Worm (Caenorhabditis elegans) whole organism, L1 larva: ENCODE results near the gene F32G8.3.

Experiments used
- Y116A8C.19 ChIP-seq: sonication (generic microtip); optimal IDR thresholded peaks from 2 replicates; lab custom pipeline; 2016; ENCODE audit warnings: missing compliant biosample characterization, missing genetic modification characterization, borderline replicate concordance
- alr-1 ChIP-seq: fragments of 200-800 bp; sonication (Bioruptor generic); optimal IDR thresholded peaks from 2 replicates; lab custom pipeline; 2018; ENCODE audit warnings: borderline replicate concordance, mild to moderate bottlenecking, missing genetic modification characterization, missing compliant biosample characterization
- ama-1 ChIP-seq: fragments of 150-350 bp; optimal IDR thresholded peaks from 2 replicates; lab custom pipeline; 2014
- ceh-8 ChIP-seq: fragments of 200-800 bp; sonication (Bioruptor generic); optimal IDR thresholded peaks from 2 replicates; lab custom pipeline; 2018; ENCODE audit warnings: mild to moderate bottlenecking, missing genetic modification characterization, moderate library complexity, missing compliant biosample characterization
- ceh-88 ChIP-seq: fragments of 200-800 bp; sonication (Bioruptor generic); IDR thresholded peaks from 2 replicates; pipeline ENCODE4 v1.3.6; 2022; ENCODE audit warnings: missing genetic modification characterization, missing compliant biosample characterization
- ces-1 ChIP-seq: fragments of 150-350 bp; optimal IDR thresholded peaks from 2 replicates; lab custom pipeline; 2014; ENCODE audit warnings: missing biosample characterization, missing genetic modification reagents, missing genetic modification characterization
- dsc-1 ChIP-seq: sonication (generic microtip); optimal IDR thresholded peaks from 2 replicates; lab custom pipeline; 2016; ENCODE audit warnings: mild to moderate bottlenecking, missing genetic modification characterization, missing compliant biosample characterization
- efl-1 ChIP-seq, 4 experiments: fragments of 150-350 bp; optimal IDR thresholded peaks in 3 of 4; peaks in 1 of 4; 1 replicate in 1 of 4; 2 replicates in 3 of 4; lab custom pipeline; 2014; ENCODE audit warnings: missing biosample characterization in 2 of 4, missing genetic modification characterization in 2 of 4, missing genetic modification reagents in 2 of 4
- efl-3 ChIP-seq: fragments of 200-800 bp; sonication (Bioruptor generic); optimal IDR thresholded peaks from 2 replicates; lab custom pipeline; 2018; ENCODE audit warnings: mild to moderate bottlenecking, missing genetic modification characterization, missing compliant biosample characterization
- elt-3 ChIP-seq, 6 experiments: fragments of 150-350 bp in 1 of 6; sonication (generic microtip); optimal IDR thresholded peaks; 2 replicates each; lab custom pipeline; 2017 to 2018; ENCODE audit warnings: missing biosample characterization in 6 of 6, missing genetic modification characterization in 6 of 6, inconsistent platforms in 1 of 6
- ets-5 ChIP-seq: fragments of 200-800 bp; sonication (Bioruptor generic); IDR thresholded peaks from 2 replicates; pipeline ENCODE4 v1.3.6; 2022; ENCODE audit warnings: missing genetic modification characterization, missing compliant biosample characterization
- fkh-4 ChIP-seq: sonication (generic microtip); optimal IDR thresholded peaks from 2 replicates; lab custom pipeline; 2016; ENCODE audit warnings: missing compliant biosample characterization, missing genetic modification characterization, borderline replicate concordance
- fos-1 ChIP-seq: fragments of 150-350 bp; optimal IDR thresholded peaks from 2 replicates; lab custom pipeline; 2014; ENCODE audit warnings: missing biosample characterization, missing genetic modification characterization
- grh-1 ChIP-seq: fragments of 200-800 bp; sonication (Bioruptor generic); IDR thresholded peaks from 2 replicates; pipeline ENCODE4 v1.3.6; 2022; ENCODE audit warnings: missing genetic modification reagents, missing genetic modification characterization, missing compliant biosample characterization
- hlh-4 ChIP-seq: sonication (generic microtip); optimal IDR thresholded peaks from 2 replicates; lab custom pipeline; 2016; ENCODE audit warnings: mild to moderate bottlenecking, missing genetic modification characterization, missing compliant biosample characterization
- hpl-2 ChIP-seq: fragments of 150-350 bp; optimal IDR thresholded peaks from 2 replicates; lab custom pipeline; 2014; ENCODE audit warnings: missing biosample characterization, missing genetic modification reagents, missing genetic modification characterization
- lin-15B ChIP-seq: fragments of 150-350 bp; sonication (generic microtip); optimal IDR thresholded peaks from 3 replicates; lab custom pipeline; 2014; ENCODE audit warnings: missing biosample characterization, missing genetic modification characterization
- lsy-2 ChIP-seq, 2 experiments: fragments of 150-350 bp; optimal IDR thresholded peaks; 2 replicates each; lab custom pipeline; 2014; ENCODE audit warnings: missing biosample characterization in 2 of 2, missing genetic modification characterization in 2 of 2
- mdl-1 ChIP-seq, 2 experiments: fragments of 150-350 bp; optimal IDR thresholded peaks; 2 replicates each; lab custom pipeline; 2014 to 2017; ENCODE audit warnings: missing biosample characterization in 2 of 2, missing genetic modification characterization in 2 of 2, inconsistent platforms in 1 of 2
- nhr-11 ChIP-seq: fragments of 150-350 bp; optimal IDR thresholded peaks from 2 replicates; lab custom pipeline; 2014; ENCODE audit warnings: missing biosample characterization, missing genetic modification characterization
- nhr-28 ChIP-seq: fragments of 150-350 bp; optimal IDR thresholded peaks from 2 replicates; lab custom pipeline; 2014; ENCODE audit warnings: missing biosample characterization, missing genetic modification characterization
- nhr-47 ChIP-seq: sonication (generic microtip); optimal IDR thresholded peaks from 2 replicates; lab custom pipeline; 2016; ENCODE audit warnings: mild to moderate bottlenecking, missing genetic modification characterization, moderate library complexity, missing compliant biosample characterization
- nhr-71 ChIP-seq: sonication (generic microtip); optimal IDR thresholded peaks from 2 replicates; lab custom pipeline; 2016; ENCODE audit warnings: mild to moderate bottlenecking, missing genetic modification characterization, moderate library complexity, missing compliant biosample characterization
- nhr-76 ChIP-seq: sonication (generic microtip); optimal IDR thresholded peaks from 2 replicates; lab custom pipeline; 2017; ENCODE audit warnings: missing biosample characterization, missing genetic modification characterization
- nhr-77 ChIP-seq: fragments of 150-350 bp; optimal IDR thresholded peaks from 2 replicates; lab custom pipeline; 2014; ENCODE audit warnings: missing biosample characterization, missing genetic modification characterization
- nhr-85 ChIP-seq: sonication (generic microtip); peaks from one replicate; lab custom pipeline; 2016; ENCODE audit warnings: missing genetic modification characterization, inconsistent platforms, missing compliant biosample characterization
- pag-3 ChIP-seq: sonication (generic microtip); optimal IDR thresholded peaks from 2 replicates; lab custom pipeline; 2017; ENCODE audit warnings: missing genetic modification characterization, mild to moderate bottlenecking, missing compliant biosample characterization, antibody characterized with exemption, borderline replicate concordance; ENCODE audit not compliant: insufficient read depth
- pqm-1 ChIP-seq: sonication (generic microtip); optimal IDR thresholded peaks from 3 replicates; lab custom pipeline; 2017; ENCODE audit warnings: missing biosample characterization, missing genetic modification characterization
- rnt-1 ChIP-seq: sonication (generic microtip); optimal IDR thresholded peaks from 2 replicates; lab custom pipeline; 2016; ENCODE audit warnings: mild to moderate bottlenecking, missing genetic modification characterization, moderate library complexity, missing compliant biosample characterization
- skn-1 ChIP-seq: fragments of 150-350 bp; optimal IDR thresholded peaks from 2 replicates; lab custom pipeline; 2014; ENCODE audit warnings: missing biosample characterization, missing genetic modification characterization
- sptf-1 ChIP-seq: fragments of 150-350 bp; optimal IDR thresholded peaks from 2 replicates; lab custom pipeline; 2014; ENCODE audit warnings: missing biosample characterization, missing genetic modification characterization
- sup-37 ChIP-seq: fragments of 200-800 bp; sonication (Bioruptor generic); optimal IDR thresholded peaks from 2 replicates; lab custom pipeline; 2018; ENCODE audit warnings: mild to moderate bottlenecking, missing genetic modification characterization, missing compliant biosample characterization
- swsn-7 ChIP-seq: sonication (generic microtip); optimal IDR thresholded peaks from 2 replicates; lab custom pipeline; 2016; ENCODE audit warnings: missing genetic modification characterization, missing compliant biosample characterization
- tbx-2 ChIP-seq: sonication (generic microtip); optimal IDR thresholded peaks from 2 replicates; lab custom pipeline; 2016; ENCODE audit warnings: missing genetic modification characterization, missing compliant biosample characterization
- unc-130 ChIP-seq: fragments of 150-350 bp; optimal IDR thresholded peaks from 2 replicates; lab custom pipeline; 2017; ENCODE audit warnings: missing biosample characterization, missing genetic modification characterization, inconsistent platforms
- unc-62 ChIP-seq: fragments of 150-350 bp; optimal IDR thresholded peaks from 2 replicates; lab custom pipeline; 2014; ENCODE audit warnings: missing biosample characterization, missing genetic modification reagents, missing genetic modification characterization
- vab-15 ChIP-seq: sonication (generic microtip); optimal IDR thresholded peaks from 2 replicates; lab custom pipeline; 2017; ENCODE audit warnings: missing genotype, mild to moderate bottlenecking, missing genetic modification characterization, missing compliant biosample characterization
- xbp-1 ChIP-seq: sonication (generic microtip); optimal IDR thresholded peaks from 2 replicates; lab custom pipeline; 2016; ENCODE audit warnings: missing genetic modification characterization, missing compliant biosample characterization
- zag-1 ChIP-seq: fragments of 150-350 bp; optimal IDR thresholded peaks from 2 replicates; lab custom pipeline; 2014; ENCODE audit warnings: missing biosample characterization, missing genetic modification characterization

The F32G8.3 gene

ce11 chrV:10557094-10557493 lies 2.0 kb upstream of the F32G8.3 start (continued):
- no peak for TF ChIP-seq nhr-47 (tag; lab: Kevin White, UChicago)
- no peak for TF ChIP-seq Y116A8C.19 (tag; lab: Kevin White, UChicago)
- TF ChIP-seq ces-1 (GFP tag; lab: Kevin White, UChicago), result no peak
- no peak for TF ChIP-seq ets-5 (GFP tag; lab: Robert Waterston, UW)
- TF ChIP-seq lin-15B (tag; lab: Kevin White, UChicago), result no peak
- 0 out of 2 replicates have a peak, but pooled peaks have one; percentile 19 for TF ChIP-seq grh-1 (GFP tag; lab: Robert Waterston, UW)
- no peak for TF ChIP-seq hpl-2 (GFP tag; lab: Kevin White, UChicago)
- no peak for TF ChIP-seq nhr-76
- TF ChIP-seq nhr-28 (tag; lab: Kevin White, UChicago), result no peak
- no peak for TF ChIP-seq alr-1 (tag; lab: Kevin White, UChicago)
- no peak for TF ChIP-seq swsn-7 (tag; lab: Kevin White, UChicago)
- TF ChIP-seq lsy-2 (tag; optimal IDR thresholded peaks at IDR 0.05; lab: Kevin White, UChicago), result no peak
- no peak for TF ChIP-seq nhr-77 (tag; lab: Kevin White, UChicago)
- TF ChIP-seq ceh-8 (GFP tag; lab: Kevin White, UChicago), result no peak
- no peak for TF ChIP-seq sup-37
- TF ChIP-seq ama-1, result no peak
- TF ChIP-seq zag-1 (tag; lab: Kevin White, UChicago), result no peak
- TF ChIP-seq elt-3 (tag; optimal IDR thresholded peaks at IDR 0.05; lab: Kevin White, UChicago), result peak in 5 of 6 experiments; percentile 45 to 80 (median 69)
- TF ChIP-seq unc-62 (GFP tag; lab: Kevin White, UChicago), result no peak
- TF ChIP-seq skn-1 (tag; lab: Kevin White, UChicago), result no peak
- TF ChIP-seq sptf-1 (tag; lab: Kevin White, UChicago), result no peak
- TF ChIP-seq efl-3 (GFP tag; lab: Kevin White, UChicago), result no peak
- no peak for TF ChIP-seq pqm-1 (tag; lab: Kevin White, UChicago)
- no peak for TF ChIP-seq nhr-11 (tag; lab: Kevin White, UChicago)
- no peak for TF ChIP-seq mdl-1 (tag; optimal IDR thresholded peaks at IDR 0.05; lab: Kevin White, UChicago)
- no peak for TF ChIP-seq efl-1 (optimal IDR thresholded peaks at IDR 0.05; lab: Kevin White, UChicago)
- TF ChIP-seq efl-1 (GFP tag; optimal IDR thresholded peaks at IDR 0.05 in 1 of 2; lab: Kevin White, UChicago), result peak in 1 of 2 experiments; percentile 67
- peak; percentile 71 for TF ChIP-seq vab-15
- TF ChIP-seq hlh-4, result no peak
- TF ChIP-seq nhr-71 (tag; lab: Kevin White, UChicago), result peak; percentile 41
- TF ChIP-seq tbx-2 (tag; lab: Kevin White, UChicago), result no peak
- no peak for TF ChIP-seq rnt-1
- TF ChIP-seq unc-130 (tag; lab: Kevin White, UChicago), result peak; percentile 57
- TF ChIP-seq fkh-4, result no peak
- TF ChIP-seq xbp-1 (tag; lab: Kevin White, UChicago), result no peak
- no peak for TF ChIP-seq fos-1
- TF ChIP-seq pag-3 (tag; lab: Kevin White, UChicago), result no peak
- peak; percentile 87 for TF ChIP-seq nhr-85 (tag; lab: Kevin White, UChicago)

- TF ChIP-seq dsc-1 (tag; lab: Kevin White, UChicago), result no peak
- peak; percentile 42; the same call in 1 of the 2 replicates for TF ChIP-seq grh-1 (GFP tag; lab: Robert Waterston, UW)
- TF ChIP-seq nhr-85 (tag; lab: Kevin White, UChicago), result peak; percentile 72
These were observed 1.2 kb upstream of the F32G8.3 start for ce11 chrV:10556362-10556761.

- TF ChIP-seq ceh-88 (GFP tag; lab: Robert Waterston, UW), result no peak
These were observed 5.4 kb downstream of the F32G8.3 start, which contains the start of gene F32G8.2 for ce11 chrV:10549717-10550116. TSS of gene F32G8.2 (plus strand) at chrV:10550017.
